Worm (Caenorhabditis elegans) whole organism, L4/young adult: ENCODE results near the gene C33C12.12.

ENCODE experiments used
- W03F9.2 ChIP-seq: fragments of 150-350 bp; optimal IDR thresholded peaks from 2 replicates; lab custom pipeline; 2014; ENCODE audit warnings: missing biosample characterization, missing genetic modification characterization
- dao-5 ChIP-seq: sonication (generic microtip); optimal IDR thresholded peaks from 2 replicates; lab custom pipeline; 2016; ENCODE audit warnings: missing genotype, missing genetic modification characterization, moderate library complexity, missing compliant biosample characterization
- him-1 ChIP-seq: sonication (generic microtip); optimal IDR thresholded peaks from 2 replicates; lab custom pipeline; 2016; ENCODE audit warnings: missing genotype, missing genetic modification reagents, missing genetic modification characterization, missing compliant biosample characterization

The C33C12.12 gene

ce11 chrII:2140817-2141216 lies 29.2 kb downstream of the C33C12.12 start, which contains the start of gene C40A11.3:
Gene C40A11.3 (plus strand): TSS chrII:2141117.
- TF ChIP-seq him-1 (tag; lab: Kevin White, UChicago) (no peak), W03F9.2 (no peak), dao-5 (tag; lab: Kevin White, UChicago) (no peak)

- TF ChIP-seq W03F9.2: no peak
- no peak for TF ChIP-seq him-1 (tag; lab: Kevin White, UChicago)
- TF ChIP-seq dao-5 (tag; lab: Kevin White, UChicago): no peak
Measured at ce11 chrII:2138901-2139300, 31.1 kb downstream of the C33C12.12 start.

ce11 chrII:2137235-2137634 lies 32.8 kb downstream of the C33C12.12 start, which contains the start of gene C40A11.4:
Gene C40A11.4 (plus strand): TSS chrII:2137422.
- TF ChIP-seq dao-5 (tag; lab: Kevin White, UChicago) (no peak), him-1 (tag; lab: Kevin White, UChicago) (no peak), W03F9.2 (no peak)

- no peak for TF ChIP-seq him-1 (tag; lab: Kevin White, UChicago)
- TF ChIP-seq dao-5 (tag; lab: Kevin White, UChicago): no peak
- no peak for TF ChIP-seq W03F9.2
Measured at ce11 chrII:2135604-2136003, 34.4 kb downstream of the C33C12.12 start, which contains the start of gene hpo-7. Gene hpo-7 (minus strand): TSS chrII:2135704.

- TF ChIP-seq dao-5 (tag; lab: Kevin White, UChicago) (no peak), him-1 (tag; lab: Kevin White, UChicago) (no peak), W03F9.2 (no peak)
Measured at ce11 chrII:2130770-2131169, 39.2 kb downstream of the C33C12.12 start, which contains the start of gene sdz-28. Gene sdz-28 (plus strand): TSS chrII:2131070.

ce11 chrII:2122762-2123161 lies 47.2 kb downstream of the C33C12.12 start:
- TF ChIP-seq W03F9.2: no peak
- TF ChIP-seq dao-5 (tag; lab: Kevin White, UChicago): no peak
- no peak for TF ChIP-seq him-1 (tag; lab: Kevin White, UChicago)

- TF ChIP-seq dao-5 (tag; lab: Kevin White, UChicago) (no peak), him-1 (tag; lab: Kevin White, UChicago) (no peak), W03F9.2 (no peak)
Measured at ce11 chrII:2122091-2122490, 47.9 kb downstream of the C33C12.12 start, which contains the start of gene math-37. Gene math-37 (minus strand): TSS chrII:2122191.
